Fruit fly (Drosophila melanogaster) whole organism, embryonic: ENCODE measurements around the gene ast.

Experiments
- B-H2 ChIP-seq: fragments of 200-800 bp; sonication (Bioruptor generic); optimal IDR thresholded peaks from 2 replicates; lab custom pipeline; 2018; ENCODE audit warnings: missing biosample characterization, mild to moderate bottlenecking, missing genetic modification characterization
- BEAF-32 ChIP-seq: fragments of 200-800 bp; sonication (Bioruptor generic); optimal IDR thresholded peaks from 3 replicates; lab custom pipeline; 2017; ENCODE audit warnings: missing biosample characterization, missing genetic modification characterization, mild to moderate bottlenecking, moderate library complexity, missing genetic modification reagents
- Blimp-1 ChIP-seq: fragments of 200-800 bp; sonication (Bioruptor generic); optimal IDR thresholded peaks from 3 replicates; lab custom pipeline; 2018; ENCODE audit warnings: missing biosample characterization, missing genetic modification characterization, mild to moderate bottlenecking, moderate library complexity, missing genetic modification reagents
- CG11085 ChIP-seq: fragments of 200-800 bp; sonication (Bioruptor generic); IDR thresholded peaks from 2 replicates; pipeline ENCODE4 v1.3.6; 2022; ENCODE audit warnings: missing biosample characterization, missing genetic modification characterization
- CG12071 ChIP-seq: fragments of 200-800 bp; sonication (Bioruptor generic); optimal IDR thresholded peaks from 3 replicates; lab custom pipeline; 2018; ENCODE audit warnings: missing biosample characterization, mild to moderate bottlenecking, missing genetic modification characterization
- CG13424 ChIP-seq: fragments of 200-800 bp; sonication (Bioruptor generic); optimal IDR thresholded peaks from 2 replicates; lab custom pipeline; 2019; ENCODE audit warnings: missing biosample characterization, mild to moderate bottlenecking, missing genetic modification characterization, moderate library complexity
- CG1529 ChIP-seq: fragments of 200-800 bp; sonication (Bioruptor generic); optimal IDR thresholded peaks from 3 replicates; lab custom pipeline; 2018; ENCODE audit warnings: missing biosample characterization, missing genetic modification characterization
- CG16863 ChIP-seq: fragments of 200-800 bp; sonication (Bioruptor generic); optimal IDR thresholded peaks from 3 replicates; lab custom pipeline; 2016; ENCODE audit warnings: missing biosample characterization, missing genetic modification characterization
- CG17361 ChIP-seq: fragments of 200-800 bp; sonication (Bioruptor generic); IDR thresholded peaks from 3 replicates; pipeline ENCODE4 v1.3.6; 2022; ENCODE audit warnings: missing biosample characterization, missing genetic modification characterization
- CG17912 ChIP-seq: fragments of 200-800 bp; sonication (Bioruptor generic); optimal IDR thresholded peaks from 2 replicates; lab custom pipeline; 2018; ENCODE audit warnings: missing biosample characterization, mild to moderate bottlenecking, missing genetic modification characterization
- CG2129 ChIP-seq: fragments of 200-800 bp; sonication (Bioruptor generic); IDR thresholded peaks from 2 replicates; pipeline ENCODE4 v1.3.6; 2022; ENCODE audit warnings: missing biosample characterization, missing genetic modification characterization; ENCODE audit not compliant: partially characterized antibody
- CG32532 ChIP-seq: fragments of 200-800 bp; sonication (Bioruptor generic); IDR thresholded peaks from 2 replicates; pipeline ENCODE4 v1.3.6; 2022; ENCODE audit warnings: missing biosample characterization, missing genetic modification characterization
- CG7271 ChIP-seq: fragments of 200-800 bp; sonication (Bioruptor generic); optimal IDR thresholded peaks from 2 replicates; lab custom pipeline; 2018; ENCODE audit warnings: missing biosample characterization, mild to moderate bottlenecking, missing genetic modification characterization, moderate library complexity
- CG8281 ChIP-seq: fragments of 200-800 bp; sonication (Bioruptor generic); optimal IDR thresholded peaks from 2 replicates; lab custom pipeline; 2018; ENCODE audit warnings: missing biosample characterization, mild to moderate bottlenecking, missing genetic modification characterization, moderate library complexity
- CG9817 ChIP-seq: fragments of 200-800 bp; sonication (Bioruptor generic); optimal IDR thresholded peaks from 2 replicates; lab custom pipeline; 2018; ENCODE audit warnings: missing biosample characterization, mild to moderate bottlenecking, missing genetic modification characterization, moderate library complexity
- E2f2 ChIP-seq: fragments of 200-800 bp; sonication (Bioruptor generic); IDR thresholded peaks from 2 replicates; pipeline ENCODE4 v1.3.6; 2022; ENCODE audit warnings: missing biosample characterization, missing genetic modification characterization
- Hr78 ChIP-seq, 2 experiments: fragments of 200-800 bp in 1 of 2; fragments of >200 bp in 1 of 2; sonication (Bioruptor generic) in 1 of 2; optimal IDR thresholded peaks; 2 replicates each; lab custom pipeline; 2017 to 2019; ENCODE audit warnings: missing biosample characterization in 2 of 2, missing genetic modification characterization in 2 of 2, mild to moderate bottlenecking in 1 of 2, moderate library complexity in 1 of 2
- Lpt ChIP-seq: fragments of >200 bp; optimal IDR thresholded peaks from 2 replicates; lab custom pipeline; 2018; ENCODE audit warnings: missing biosample characterization, missing genetic modification characterization
- MESR4 ChIP-seq: fragments of 200-800 bp; sonication (Bioruptor generic); optimal IDR thresholded peaks from 2 replicates; lab custom pipeline; 2018; ENCODE audit warnings: missing biosample characterization, mild to moderate bottlenecking, missing genetic modification characterization, moderate library complexity
- NC2β ChIP-seq: fragments of 200-800 bp; sonication (Bioruptor generic); optimal IDR thresholded peaks from 2 replicates; lab custom pipeline; 2016; ENCODE audit warnings: missing biosample characterization, missing genetic modification characterization
- Nf-YA ChIP-seq: fragments of 200-800 bp; sonication (Bioruptor generic); IDR thresholded peaks from 2 replicates; pipeline ENCODE4 v1.3.6; 2022; ENCODE audit warnings: missing biosample characterization, missing genetic modification characterization
- Rfx ChIP-seq: fragments of 200-800 bp; sonication (Bioruptor generic); IDR thresholded peaks from 2 replicates; pipeline ENCODE4 v1.3.6; 2022; ENCODE audit warnings: missing biosample characterization, missing genetic modification characterization
- Side ChIP-seq: fragments of 200-800 bp; sonication (Bioruptor generic); optimal IDR thresholded peaks from 2 replicates; lab custom pipeline; 2016; ENCODE audit warnings: missing biosample characterization, missing genetic modification characterization
- Spps ChIP-seq: fragments of 200-800 bp; sonication (Bioruptor generic); optimal IDR thresholded peaks from 2 replicates; lab custom pipeline; 2018; ENCODE audit warnings: missing biosample characterization, mild to moderate bottlenecking, missing genetic modification characterization
- Ssrp ChIP-seq: fragments of 200-800 bp; sonication (Bioruptor generic); optimal IDR thresholded peaks from 2 replicates; lab custom pipeline; 2018; ENCODE audit warnings: missing biosample characterization, mild to moderate bottlenecking, missing genetic modification characterization, moderate library complexity
- TFAM ChIP-seq: fragments of 200-800 bp; sonication (Bioruptor generic); optimal IDR thresholded peaks from 2 replicates; lab custom pipeline; 2017; ENCODE audit warnings: missing biosample characterization, missing genetic modification characterization, inconsistent platforms
- Taf1 ChIP-seq: fragments of 200-800 bp; sonication (Bioruptor generic); IDR thresholded peaks from 2 replicates; pipeline ENCODE4 v1.3.6; 2022; ENCODE audit warnings: missing biosample characterization, missing genetic modification characterization
- ap ChIP-seq: fragments of 200-800 bp; sonication (Bioruptor generic); IDR thresholded peaks from 2 replicates; pipeline ENCODE4 v1.3.6; 2022; ENCODE audit warnings: missing biosample characterization, missing genetic modification characterization
- ara ChIP-seq: fragments of 200-800 bp; sonication (Bioruptor generic); IDR thresholded peaks from 2 replicates; pipeline ENCODE4 v1.3.6; 2022; ENCODE audit warnings: missing biosample characterization, missing genetic modification characterization
- ase ChIP-seq: fragments of 200-800 bp; sonication (Bioruptor generic); IDR thresholded peaks from 3 replicates; pipeline ENCODE4 v1.3.6; 2022; ENCODE audit warnings: missing biosample characterization, missing genetic modification characterization
- bab2 ChIP-seq: fragments of 200-800 bp; sonication (Bioruptor generic); optimal IDR thresholded peaks from 2 replicates; lab custom pipeline; 2016; ENCODE audit warnings: missing biosample characterization, missing genetic modification characterization
- cwo ChIP-seq: fragments of 200-800 bp; sonication (Bioruptor generic); optimal IDR thresholded peaks from 3 replicates; lab custom pipeline; 2017; ENCODE audit warnings: missing biosample characterization, missing genetic modification characterization, mild to moderate bottlenecking, moderate library complexity, missing genetic modification reagents
- en ChIP-seq: fragments of 200-800 bp; sonication (Bioruptor generic); optimal IDR thresholded peaks from 2 replicates; lab custom pipeline; 2016; ENCODE audit warnings: missing biosample characterization, missing genetic modification characterization
- ewg ChIP-seq: fragments of 200-800 bp; sonication (Bioruptor generic); optimal IDR thresholded peaks from 3 replicates; lab custom pipeline; 2017; ENCODE audit warnings: mild to moderate bottlenecking, missing biosample characterization, missing genetic modification reagents, missing genetic modification characterization
- fd64A ChIP-seq: fragments of 200-800 bp; sonication (Bioruptor generic); optimal IDR thresholded peaks from 3 replicates; lab custom pipeline; 2018; ENCODE audit warnings: missing biosample characterization, mild to moderate bottlenecking, missing genetic modification characterization
- insv ChIP-seq, 2 experiments: fragments of 200-800 bp; sonication (Bioruptor generic); optimal IDR thresholded peaks; 3 replicates each; lab custom pipeline; 2016 to 2018; ENCODE audit warnings: missing biosample characterization in 2 of 2, missing genetic modification characterization in 2 of 2
- inv ChIP-seq: fragments of 200-800 bp; sonication (Bioruptor generic); IDR thresholded peaks from 2 replicates; pipeline ENCODE4 v1.3.6; 2022; ENCODE audit warnings: missing biosample characterization, missing genetic modification characterization; ENCODE audit not compliant: partially characterized antibody
- knrl ChIP-seq: fragments of 200-800 bp; sonication (Bioruptor generic); IDR thresholded peaks from 3 replicates; pipeline ENCODE4 v1.3.6; 2022; ENCODE audit warnings: missing biosample characterization, missing genetic modification characterization; ENCODE audit not compliant: partially characterized antibody
- lbe ChIP-seq: fragments of 200-800 bp; sonication (Bioruptor generic); optimal IDR thresholded peaks from 2 replicates; lab custom pipeline; 2016; ENCODE audit warnings: missing biosample characterization, mild to moderate bottlenecking, missing genetic modification characterization
- mirr ChIP-seq: fragments of 200-800 bp; sonication (Bioruptor generic); optimal IDR thresholded peaks from 3 replicates; lab custom pipeline; 2018; ENCODE audit warnings: missing biosample characterization, mild to moderate bottlenecking, missing genetic modification characterization
- pum ChIP-seq: fragments of 200-800 bp; sonication (Bioruptor generic); optimal IDR thresholded peaks from 2 replicates; lab custom pipeline; 2016; ENCODE audit warnings: missing biosample characterization, missing genetic modification characterization
- pzg ChIP-seq: fragments of 200-800 bp; sonication (Bioruptor generic); optimal IDR thresholded peaks from 3 replicates; lab custom pipeline; 2018; ENCODE audit warnings: missing biosample characterization, mild to moderate bottlenecking, missing genetic modification characterization, moderate library complexity
- slou ChIP-seq: fragments of 200-800 bp; sonication (Bioruptor generic); optimal IDR thresholded peaks from 3 replicates; lab custom pipeline; 2016; ENCODE audit warnings: missing biosample characterization, missing genetic modification characterization
- so ChIP-seq: fragments of 200-800 bp; sonication (Bioruptor generic); IDR thresholded peaks from 3 replicates; pipeline ENCODE4 v1.3.6; 2022; ENCODE audit warnings: missing biosample characterization, missing genetic modification characterization
- sob ChIP-seq: fragments of 200-800 bp; sonication (Bioruptor generic); IDR thresholded peaks from 2 replicates; pipeline ENCODE4 v1.3.6; 2022; ENCODE audit warnings: missing biosample characterization, missing genetic modification characterization
- sr ChIP-seq: fragments of 200-800 bp; sonication (Bioruptor generic); IDR thresholded peaks from 3 replicates; pipeline ENCODE4 v1.3.6; 2022; ENCODE audit warnings: missing biosample characterization, missing genetic modification characterization
- tll ChIP-seq, 2 experiments: fragments of 200-800 bp in 1 of 2; fragments of >200 bp in 1 of 2; sonication (Bioruptor generic) in 1 of 2; optimal IDR thresholded peaks; 2 replicates each; lab custom pipeline; 2017 to 2019; ENCODE audit warnings: missing biosample characterization in 2 of 2, missing genetic modification characterization in 2 of 2, mild to moderate bottlenecking in 1 of 2, moderate library complexity in 1 of 2
- toy ChIP-seq: fragments of 200-800 bp; sonication (Bioruptor generic); IDR thresholded peaks from 2 replicates; pipeline ENCODE4 v1.3.6; 2022; ENCODE audit warnings: missing biosample characterization, missing genetic modification characterization

ast gene

dm6 chr2L:1062473-1063363 lies 15.0 kb upstream of the ast start (continued):
- TF ChIP-seq ase (GFP tag; lab: Robert Waterston, UW) (peak; percentile 11; the same call in 1 of the 3 replicates), inv (GFP tag; lab: Robert Waterston, UW) (no peak), ewg (GFP tag; lab: Kevin White, UChicago) (peak; percentile 71), Nf-YA (GFP tag; lab: Robert Waterston, UW) (no peak), toy (no peak), lbe (GFP tag; lab: Kevin White, UChicago) (peak; percentile 40), TFAM (no peak), E2f2 (0 out of 2 replicates have a peak, but pooled peaks have one; percentile 12), CG2129 (GFP tag; lab: Robert Waterston, UW) (no peak), Hr78 (GFP tag; optimal IDR thresholded peaks at IDR 0.05; lab: Kevin White, UChicago) (no peak), bab2 (GFP tag; lab: Kevin White, UChicago) (no peak), so (GFP tag; lab: Robert Waterston, UW) (no peak), CG8281 (tag; lab: Kevin White, UChicago) (no peak), pum (GFP tag; lab: Kevin White, UChicago) (no peak), Spps (no peak), CG17361 (GFP tag; lab: Robert Waterston, UW) (peak; percentile 76), Blimp-1 (GFP tag; lab: Kevin White, UChicago) (peak; percentile 34), slou (GFP tag; lab: Kevin White, UChicago) (no peak), Lpt (GFP tag; lab: Kevin White, UChicago) (no peak), Rfx (GFP tag; lab: Robert Waterston, UW) (no peak), NC2β (GFP tag; lab: Kevin White, UChicago) (peak; percentile 50), CG12071 (GFP tag; lab: Kevin White, UChicago) (no peak), Side (GFP tag; lab: Kevin White, UChicago) (peak; percentile 17), sr (no peak), insv (GFP tag; optimal IDR thresholded peaks at IDR 0.05; lab: Kevin White, UChicago) (no peak), BEAF-32 (GFP tag; lab: Kevin White, UChicago) (no peak), Ssrp (tag; lab: Kevin White, UChicago) (peak; percentile 47), CG13424 (peak; percentile 8), B-H2 (GFP tag; lab: Kevin White, UChicago) (no peak), CG16863 (GFP tag; lab: Kevin White, UChicago) (peak; percentile 32), pzg (GFP tag; lab: Kevin White, UChicago) (no peak), MESR4 (GFP tag; lab: Kevin White, UChicago) (no peak), fd64A (GFP tag; lab: Kevin White, UChicago) (no peak), en (GFP tag; lab: Kevin White, UChicago) (no peak), knrl (GFP tag; lab: Robert Waterston, UW) (no peak), CG32532 (GFP tag; lab: Robert Waterston, UW) (no peak), CG17912 (no peak), cwo (no peak), mirr (GFP tag; lab: Kevin White, UChicago) (no peak), Taf1 (GFP tag; lab: Robert Waterston, UW) (no peak), tll (GFP tag; optimal IDR thresholded peaks at IDR 0.05; lab: Kevin White, UChicago) (no peak), ap (GFP tag; lab: Robert Waterston, UW) (no peak), CG9817 (no peak), ara (GFP tag; lab: Robert Waterston, UW) (peak; percentile 59), CG11085 (GFP tag; lab: Robert Waterston, UW) (no peak), CG1529 (peak; percentile 27), sob (GFP tag; lab: Robert Waterston, UW) (peak; percentile 31; the same call in 1 of the 2 replicates), CG7271 (tag; lab: Kevin White, UChicago) (no peak)
